Fruit fly (Drosophila melanogaster): ENCODE data around the gene dnt.
A peak's percentile ranks its signal among the peaks of the same experiment; 100 is the strongest.

dnt gene

DNA sequence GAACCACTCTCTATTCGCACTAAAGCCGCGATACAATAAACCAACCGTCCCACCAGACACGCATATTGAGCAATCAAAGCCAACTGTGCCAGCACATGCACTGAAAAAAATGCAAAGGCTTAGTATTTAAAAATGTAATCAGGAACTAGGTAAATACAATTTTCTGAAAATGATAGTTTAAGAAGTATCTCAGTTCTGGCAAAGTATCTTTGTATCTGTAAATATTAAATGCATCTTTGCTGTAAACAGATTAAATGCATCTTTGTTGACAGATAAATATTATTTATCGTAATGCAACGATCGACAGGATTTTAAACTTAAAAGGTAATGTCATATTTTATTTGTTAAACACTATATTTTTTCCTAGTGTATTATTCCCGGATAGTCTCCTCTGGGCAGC, 45.2 kb downstream of the dnt start:
- no peak for TF ChIP-seq stwl (tag; optimal IDR thresholded peaks at IDR 0.05)
- TF ChIP-seq bsh (GFP tag; optimal IDR thresholded peaks at IDR 0.05) = peak; percentile 29 to 45
- no peak for TF ChIP-seq inv (GFP tag; IDR thresholded peaks at IDR 0.05; ENCODE audit: partially characterized antibody)
- TF ChIP-seq CG10959 (GFP tag; IDR thresholded peaks at IDR 0.05) = no peak
- no peak for TF ChIP-seq CG11398 (GFP tag; optimal IDR thresholded peaks at IDR 0.05)
- TF ChIP-seq CG13775 (GFP tag; optimal IDR thresholded peaks at IDR 0.05) = peak; percentile 17
- no peak for TF ChIP-seq CG42726 (GFP tag; IDR thresholded peaks at IDR 0.05; ENCODE audit: partially characterized antibody)
- peak; percentile 1 for TF ChIP-seq CG12391 (tag; optimal IDR thresholded peaks at IDR 0.05)
- peak; percentile 33 for TF ChIP-seq phol (tag; optimal IDR thresholded peaks at IDR 0.05)
- TF ChIP-seq Oaz (GFP tag; IDR thresholded peaks at IDR 0.05) = no peak
- no peak for TF ChIP-seq CG7928 (GFP tag; optimal IDR thresholded peaks at IDR 0.05)
- no peak for TF ChIP-seq ci (GFP tag; IDR thresholded peaks at IDR 0.05)
- TF ChIP-seq CG1647 (GFP tag; optimal IDR thresholded peaks at IDR 0.05) = no peak
- no peak for TF ChIP-seq CG13123 (GFP tag; optimal IDR thresholded peaks at IDR 0.05)
- TF ChIP-seq sisA (GFP tag; IDR thresholded peaks at IDR 0.05) = no peak
- TF ChIP-seq Gug (GFP tag; IDR thresholded peaks at IDR 0.05) = no peak
- TF ChIP-seq az2 (GFP tag; optimal IDR thresholded peaks at IDR 0.05) = peak; percentile 24
- no peak for TF ChIP-seq CTCF (GFP tag; optimal IDR thresholded peaks at IDR 0.05)
- no peak for TF ChIP-seq tgo (GFP tag; IDR thresholded peaks at IDR 0.05)
- TF ChIP-seq btn (GFP tag; optimal IDR thresholded peaks at IDR 0.05) = no peak
- no peak for TF ChIP-seq schlank (tag; optimal IDR thresholded peaks at IDR 0.05)
- no peak for TF ChIP-seq cato (GFP tag; optimal IDR thresholded peaks at IDR 0.05; ENCODE audit: borderline replicate concordance)
- TF ChIP-seq CG32767 (GFP tag; IDR thresholded peaks at IDR 0.05) = no peak
- no peak for TF ChIP-seq ash1 (GFP tag; optimal IDR thresholded peaks at IDR 0.05)
- TF ChIP-seq CG10979 (tag; optimal IDR thresholded peaks at IDR 0.05) = peak; percentile 48
- no peak for TF ChIP-seq CG2875 (GFP tag; optimal IDR thresholded peaks at IDR 0.05)
- no peak for TF ChIP-seq Nf-YC (tag; optimal IDR thresholded peaks at IDR 0.05)
- TF ChIP-seq CG10431 (GFP tag; optimal IDR thresholded peaks at IDR 0.05) = no peak
- TF ChIP-seq CG32532 (GFP tag; IDR thresholded peaks at IDR 0.05) = no peak
- TF ChIP-seq bab2 (GFP tag; optimal IDR thresholded peaks at IDR 0.05) = no peak
- TF ChIP-seq CG17359 (tag; optimal IDR thresholded peaks at IDR 0.05) = no peak
- TF ChIP-seq Usf (GFP tag; optimal IDR thresholded peaks at IDR 0.05) = no peak
- TF ChIP-seq CG17829 (tag; optimal IDR thresholded peaks at IDR 0.05) = peak; percentile 6
- no peak for TF ChIP-seq ERR (GFP tag; optimal IDR thresholded peaks at IDR 0.05)
- no peak for TF ChIP-seq CG32772 (GFP tag; IDR thresholded peaks at IDR 0.05)
- TF ChIP-seq CG7786 (GFP tag; optimal IDR thresholded peaks at IDR 0.05) = no peak
- no peak for TF ChIP-seq CG12071 (GFP tag; optimal IDR thresholded peaks at IDR 0.05)
- 0 out of 2 replicates have a peak, but pooled peaks have one; percentile 9 for TF ChIP-seq Ptx1 (GFP tag; IDR thresholded peaks at IDR 0.05)
- no peak for TF ChIP-seq CG7372 (GFP tag; IDR thresholded peaks at IDR 0.05)
- TF ChIP-seq oc (tag; optimal IDR thresholded peaks at IDR 0.05) = no peak
- TF ChIP-seq aop (GFP tag; IDR thresholded peaks at IDR 0.05) = no peak
- TF ChIP-seq Six4 (GFP tag; optimal IDR thresholded peaks at IDR 0.05) = no peak
- no peak for TF ChIP-seq CG7745 (tag; optimal IDR thresholded peaks at IDR 0.05)
- no peak for TF ChIP-seq sens-2 (GFP tag; IDR thresholded peaks at IDR 0.05)
- no peak for TF ChIP-seq sim (GFP tag; IDR thresholded peaks at IDR 0.05)
- TF ChIP-seq sens (GFP tag) = peak; percentile 83
- no peak for TF ChIP-seq gro (GFP tag; optimal IDR thresholded peaks at IDR 0.05)
- no peak for TF ChIP-seq Hr39 (optimal IDR thresholded peaks at IDR 0.05)
- no peak for TF ChIP-seq HmgZ (tag; optimal IDR thresholded peaks at IDR 0.05)
- no peak for TF ChIP-seq CG9817 (tag; optimal IDR thresholded peaks at IDR 0.05)
- no peak for TF ChIP-seq Hand (GFP tag; optimal IDR thresholded peaks at IDR 0.05)
- TF ChIP-seq fd96Cb (tag; optimal IDR thresholded peaks at IDR 0.05) = peak; percentile 16
- no peak for TF ChIP-seq sc (optimal IDR thresholded peaks at IDR 0.05)
- TF ChIP-seq sc (GFP tag; optimal IDR thresholded peaks at IDR 0.05) = peak; percentile 18

Measured in whole organism, embryonic.